Fruit fly (Drosophila melanogaster): ENCODE measurements around the gene Rel.

Rel gene

dm6 chr3R:9024835-9025510 is 22.8 kb downstream of the Rel start:
- TF ChIP-seq CG15696 (tag; optimal IDR thresholded peaks at IDR 0.05) = no peak
- no peak for TF ChIP-seq nau (GFP tag; optimal IDR thresholded peaks at IDR 0.05)
- TF ChIP-seq CG5245 (GFP tag; optimal IDR thresholded peaks at IDR 0.05) = no peak
- no peak for TF ChIP-seq kah (GFP tag; optimal IDR thresholded peaks at IDR 0.05)
- TF ChIP-seq zen (tag; optimal IDR thresholded peaks at IDR 0.05) = peak; percentile 42
- TF ChIP-seq sqz (GFP tag; optimal IDR thresholded peaks at IDR 0.05) = peak; percentile 83
- TF ChIP-seq ERR (GFP tag; optimal IDR thresholded peaks at IDR 0.05) = no peak
- TF ChIP-seq CG15479 (GFP tag; optimal IDR thresholded peaks at IDR 0.05) = peak; percentile 45
- peak; percentile 44 for TF ChIP-seq Med (GFP tag)
- no peak for TF ChIP-seq phol (tag; optimal IDR thresholded peaks at IDR 0.05)
- no peak for TF ChIP-seq Mes4 (GFP tag; optimal IDR thresholded peaks at IDR 0.05)
- TF ChIP-seq Rx (GFP tag; IDR thresholded peaks at IDR 0.05) = no peak
- no peak for TF ChIP-seq CrebB (tag; optimal IDR thresholded peaks at IDR 0.05)
- TF ChIP-seq CG4820 (GFP tag; optimal IDR thresholded peaks at IDR 0.05) = no peak
- no peak for TF ChIP-seq CG10431 (GFP tag; optimal IDR thresholded peaks at IDR 0.05)
- peak; percentile 58 for TF ChIP-seq tap (tag; optimal IDR thresholded peaks at IDR 0.05)
- TF ChIP-seq sens (GFP tag) = peak; percentile 64
- TF ChIP-seq CG8924 (tag; optimal IDR thresholded peaks at IDR 0.05) = no peak
- no peak for TF ChIP-seq CG2129 (GFP tag; IDR thresholded peaks at IDR 0.05; ENCODE audit: partially characterized antibody)
- no peak for TF ChIP-seq Gsc (GFP tag; IDR thresholded peaks at IDR 0.05)
- TF ChIP-seq tio (GFP tag; optimal IDR thresholded peaks at IDR 0.05) = no peak
- TF ChIP-seq CG18011 (GFP tag; optimal IDR thresholded peaks at IDR 0.05) = no peak
- peak; percentile 70 for TF ChIP-seq CG18476 (GFP tag; optimal IDR thresholded peaks at IDR 0.05)
- no peak for TF ChIP-seq crol (GFP tag; IDR thresholded peaks at IDR 0.05)
- no peak for TF ChIP-seq CG17361 (GFP tag; IDR thresholded peaks at IDR 0.05)
- no peak for TF ChIP-seq GATAe (GFP tag; conservative IDR thresholded peaks at IDR 0.05)
- 0 out of 3 replicates have a peak, but pooled peaks have one; percentile 14 for TF ChIP-seq zen2 (GFP tag; IDR thresholded peaks at IDR 0.05; ENCODE audit: partially characterized antibody)
- peak; percentile 55 for TF ChIP-seq Kr (GFP tag; optimal IDR thresholded peaks at IDR 0.05)
- TF ChIP-seq abd-A (tag; optimal IDR thresholded peaks at IDR 0.05) = no peak
- TF ChIP-seq pros (GFP tag; optimal IDR thresholded peaks at IDR 0.05) = peak; percentile 100
- TF ChIP-seq Ets97D (GFP tag; optimal IDR thresholded peaks at IDR 0.05) = no peak
- TF ChIP-seq HLH54F (GFP tag; optimal IDR thresholded peaks at IDR 0.05) = no peak
- no peak for TF ChIP-seq chm (GFP tag; IDR thresholded peaks at IDR 0.05)
- no peak for TF ChIP-seq repo (GFP tag; optimal IDR thresholded peaks at IDR 0.05)
- no peak for TF ChIP-seq CG11093 (GFP tag; IDR thresholded peaks at IDR 0.05)
- no peak for TF ChIP-seq Vsx1 (GFP tag; optimal IDR thresholded peaks at IDR 0.05)
- no peak for TF ChIP-seq schlank (tag; optimal IDR thresholded peaks at IDR 0.05)
- TF ChIP-seq croc (GFP tag; conservative IDR thresholded peaks at IDR 0.05) = no peak
- no peak for TF ChIP-seq gro (GFP tag; optimal IDR thresholded peaks at IDR 0.05)
- TF ChIP-seq da (GFP tag; optimal IDR thresholded peaks at IDR 0.05) = peak; percentile 75
- TF ChIP-seq dysf (GFP tag; IDR thresholded peaks at IDR 0.05) = no peak
- no peak for TF ChIP-seq ash1 (GFP tag; optimal IDR thresholded peaks at IDR 0.05)
- TF ChIP-seq ase (GFP tag; IDR thresholded peaks at IDR 0.05) = peak; percentile 26; the same call in 1 of the 3 replicates
- TF ChIP-seq BEAF-32 (GFP tag; optimal IDR thresholded peaks at IDR 0.05) = no peak
- TF ChIP-seq CG14667 (GFP tag; IDR thresholded peaks at IDR 0.05) = no peak
- TF ChIP-seq CG6654 (GFP tag; optimal IDR thresholded peaks at IDR 0.05) = no peak
- no peak for TF ChIP-seq sima (GFP tag; optimal IDR thresholded peaks at IDR 0.05)
- TF ChIP-seq CG13624 (GFP tag; optimal IDR thresholded peaks at IDR 0.05) = no peak
- no peak for TF ChIP-seq peb (GFP tag; IDR thresholded peaks at IDR 0.05)
- TF ChIP-seq Six4 (GFP tag; optimal IDR thresholded peaks at IDR 0.05) = no peak
- no peak for TF ChIP-seq CG1529 (GFP tag; optimal IDR thresholded peaks at IDR 0.05)
